Fruit fly (Drosophila melanogaster) whole organism, embryonic: ENCODE measurements around the gene BomT3.

Experiments
- ATbp ChIP-seq: fragments of 200-800 bp; sonication (Bioruptor generic); optimal IDR thresholded peaks from 2 replicates; lab custom pipeline; 2017; ENCODE audit warnings: missing biosample characterization, mild to moderate bottlenecking, missing genetic modification characterization, missing genetic modification reagents
- Bdp1 ChIP-seq: fragments of 200-800 bp; sonication (Bioruptor generic); optimal IDR thresholded peaks from 3 replicates; lab custom pipeline; 2016; ENCODE audit warnings: missing biosample characterization, missing genetic modification characterization
- CG10654 ChIP-seq: fragments of 200-800 bp; sonication (Bioruptor generic); optimal IDR thresholded peaks from 2 replicates; lab custom pipeline; 2016; ENCODE audit warnings: missing biosample characterization, missing genetic modification characterization
- CG10959 ChIP-seq: fragments of 200-800 bp; sonication (Bioruptor generic); IDR thresholded peaks from 2 replicates; pipeline ENCODE4 v1.3.6; 2022; ENCODE audit warnings: missing biosample characterization, missing genetic modification characterization
- CG12071 ChIP-seq: fragments of 200-800 bp; sonication (Bioruptor generic); optimal IDR thresholded peaks from 3 replicates; lab custom pipeline; 2018; ENCODE audit warnings: missing biosample characterization, mild to moderate bottlenecking, missing genetic modification characterization
- CG12104 ChIP-seq: fragments of 200-800 bp; sonication (Bioruptor generic); optimal IDR thresholded peaks from 3 replicates; lab custom pipeline; 2016; ENCODE audit warnings: missing biosample characterization, missing genetic modification characterization
- CG1233 ChIP-seq: fragments of 200-800 bp; sonication (Bioruptor generic); optimal IDR thresholded peaks from 4 replicates; lab custom pipeline; 2018; ENCODE audit warnings: missing biosample characterization, mild to moderate bottlenecking, missing genetic modification characterization
- CG13894 ChIP-seq: fragments of 200-800 bp; sonication (Bioruptor generic); optimal IDR thresholded peaks from 3 replicates; lab custom pipeline; 2018; ENCODE audit warnings: missing biosample characterization, mild to moderate bottlenecking, missing genetic modification characterization, moderate library complexity
- CG15601 ChIP-seq: fragments of 200-800 bp; sonication (Bioruptor generic); optimal IDR thresholded peaks from 3 replicates; lab custom pipeline; 2019; ENCODE audit warnings: missing biosample characterization, mild to moderate bottlenecking, missing genetic modification characterization, moderate library complexity
- CG16863 ChIP-seq: fragments of 200-800 bp; sonication (Bioruptor generic); optimal IDR thresholded peaks from 3 replicates; lab custom pipeline; 2016; ENCODE audit warnings: missing biosample characterization, missing genetic modification characterization
- CG18011 ChIP-seq: fragments of 200-800 bp; sonication (Bioruptor generic); optimal IDR thresholded peaks from 2 replicates; lab custom pipeline; 2017; ENCODE audit warnings: missing biosample characterization, missing genetic modification characterization, mild to moderate bottlenecking, moderate library complexity, missing genotype
- CG18764 ChIP-seq: fragments of 200-800 bp; sonication (Bioruptor generic); optimal IDR thresholded peaks from 3 replicates; lab custom pipeline; 2016; ENCODE audit warnings: missing biosample characterization, missing genetic modification characterization
- CG2129 ChIP-seq: fragments of 200-800 bp; sonication (Bioruptor generic); IDR thresholded peaks from 2 replicates; pipeline ENCODE4 v1.3.6; 2022; ENCODE audit warnings: missing biosample characterization, missing genetic modification characterization; ENCODE audit not compliant: partially characterized antibody
- CG31388 ChIP-seq: fragments of 200-800 bp; sonication (Bioruptor generic); optimal IDR thresholded peaks from 2 replicates; lab custom pipeline; 2016; ENCODE audit warnings: missing biosample characterization, missing genetic modification characterization
- CG42726 ChIP-seq: fragments of 200-800 bp; sonication (Bioruptor generic); IDR thresholded peaks from 2 replicates; pipeline ENCODE4 v1.3.6; 2022; ENCODE audit warnings: missing biosample characterization, missing genetic modification characterization; ENCODE audit not compliant: partially characterized antibody
- CG4282 ChIP-seq: fragments of 200-800 bp; sonication (Bioruptor generic); optimal IDR thresholded peaks from 2 replicates; lab custom pipeline; 2016; ENCODE audit warnings: missing biosample characterization, missing genetic modification characterization
- CG43689 ChIP-seq: fragments of 200-800 bp; sonication (Bioruptor generic); IDR thresholded peaks from 2 replicates; pipeline ENCODE4 v1.3.6; 2022; ENCODE audit warnings: missing biosample characterization, missing genetic modification characterization
- CG4404 ChIP-seq: fragments of 200-800 bp; sonication (Bioruptor generic); IDR thresholded peaks from 2 replicates; pipeline ENCODE4 v1.3.6; 2022; ENCODE audit warnings: missing biosample characterization, missing genetic modification characterization
- CG5953 ChIP-seq: fragments of 200-800 bp; sonication (Bioruptor generic); IDR thresholded peaks from 2 replicates; pipeline ENCODE4 v1.3.6; 2022; ENCODE audit warnings: missing biosample characterization, missing genetic modification characterization
- CG6683 ChIP-seq: fragments of 200-800 bp; sonication (Bioruptor generic); optimal IDR thresholded peaks from 2 replicates; lab custom pipeline; 2017; ENCODE audit warnings: missing biosample characterization, mild to moderate bottlenecking, missing genetic modification characterization, missing genetic modification reagents
- CG7372 ChIP-seq: fragments of 200-800 bp; sonication (Bioruptor generic); IDR thresholded peaks from 2 replicates; pipeline ENCODE4 v1.3.6; 2022; ENCODE audit warnings: missing biosample characterization, missing genetic modification characterization
- CG7556 ChIP-seq: fragments of 200-800 bp; sonication (Bioruptor generic); optimal IDR thresholded peaks from 2 replicates; lab custom pipeline; 2017; ENCODE audit warnings: missing biosample characterization, mild to moderate bottlenecking, missing genetic modification characterization
- CG9797 ChIP-seq: fragments of 200-800 bp; sonication (Bioruptor generic); optimal IDR thresholded peaks from 3 replicates; lab custom pipeline; 2018; ENCODE audit warnings: missing biosample characterization, mild to moderate bottlenecking, missing genetic modification characterization
- CG9932 ChIP-seq: fragments of 200-800 bp; sonication (Bioruptor generic); IDR thresholded peaks from 2 replicates; pipeline ENCODE4 v1.3.6; 2022; ENCODE audit warnings: missing biosample characterization, missing genetic modification characterization
- CHES-1-like ChIP-seq: fragments of 200-800 bp; sonication (Bioruptor generic); optimal IDR thresholded peaks from 2 replicates; lab custom pipeline; 2016; ENCODE audit warnings: missing biosample characterization, missing genetic modification characterization
- D19A ChIP-seq: fragments of 200-800 bp; optimal IDR thresholded peaks from 3 replicates; lab custom pipeline; 2019; ENCODE audit warnings: missing biosample characterization, mild to moderate bottlenecking, missing genetic modification characterization, moderate library complexity
- Hand ChIP-seq: fragments of 200-800 bp; sonication (Bioruptor generic); optimal IDR thresholded peaks from 2 replicates; lab custom pipeline; 2017; ENCODE audit warnings: mild to moderate bottlenecking, missing biosample characterization, missing genetic modification reagents, missing genetic modification characterization
- Hr78 ChIP-seq, 2 experiments: fragments of 200-800 bp in 1 of 2; fragments of >200 bp in 1 of 2; sonication (Bioruptor generic) in 1 of 2; optimal IDR thresholded peaks; 2 replicates each; lab custom pipeline; 2017 to 2019; ENCODE audit warnings: missing biosample characterization in 2 of 2, missing genetic modification characterization in 2 of 2, mild to moderate bottlenecking in 1 of 2, moderate library complexity in 1 of 2
- Lhr ChIP-seq: fragments of 200-800 bp; sonication (Bioruptor generic); optimal IDR thresholded peaks from 3 replicates; lab custom pipeline; 2017; ENCODE audit warnings: mild to moderate bottlenecking, missing biosample characterization, missing genetic modification reagents, missing genetic modification characterization
- Mes4 ChIP-seq: fragments of 200-800 bp; sonication (Bioruptor generic); optimal IDR thresholded peaks from 2 replicates; lab custom pipeline; 2016; ENCODE audit warnings: missing biosample characterization, missing genetic modification characterization
- NK7.1 ChIP-seq: fragments of 200-800 bp; sonication (Bioruptor generic); optimal IDR thresholded peaks from 3 replicates; lab custom pipeline; 2016; ENCODE audit warnings: missing biosample characterization, missing genetic modification characterization
- Rfx ChIP-seq: fragments of 200-800 bp; sonication (Bioruptor generic); IDR thresholded peaks from 2 replicates; pipeline ENCODE4 v1.3.6; 2022; ENCODE audit warnings: missing biosample characterization, missing genetic modification characterization
- abd-A ChIP-seq: fragments of 200-800 bp; sonication (Bioruptor generic); optimal IDR thresholded peaks from 3 replicates; lab custom pipeline; 2019; ENCODE audit warnings: missing biosample characterization, mild to moderate bottlenecking, missing genetic modification characterization, moderate library complexity
- amos ChIP-seq: fragments of 200-800 bp; sonication (Bioruptor generic); IDR thresholded peaks from 2 replicates; pipeline ENCODE4 v1.3.6; 2022; ENCODE audit warnings: missing biosample characterization, missing genetic modification characterization; ENCODE audit not compliant: partially characterized antibody
- br ChIP-seq: fragments of >200 bp; optimal IDR thresholded peaks from 2 replicates; lab custom pipeline; 2017
- cas ChIP-seq: fragments of 200-800 bp; sonication (Bioruptor generic); IDR thresholded peaks from 2 replicates; pipeline ENCODE4 v1.3.6; 2022; ENCODE audit warnings: missing biosample characterization, missing genetic modification characterization
- chinmo ChIP-seq: fragments of 200-800 bp; sonication (Bioruptor generic); IDR thresholded peaks from 4 replicates; pipeline ENCODE4 v1.3.6; 2022; ENCODE audit warnings: missing biosample characterization, missing genetic modification characterization; ENCODE audit not compliant: partially characterized antibody
- fd64A ChIP-seq: fragments of 200-800 bp; sonication (Bioruptor generic); optimal IDR thresholded peaks from 3 replicates; lab custom pipeline; 2018; ENCODE audit warnings: missing biosample characterization, mild to moderate bottlenecking, missing genetic modification characterization
- gem ChIP-seq: fragments of 200-800 bp; sonication (Bioruptor generic); optimal IDR thresholded peaks from 2 replicates; lab custom pipeline; 2019; ENCODE audit warnings: missing biosample characterization, mild to moderate bottlenecking, missing genetic modification characterization, moderate library complexity
- grau ChIP-seq: fragments of 200-800 bp; optimal IDR thresholded peaks from 3 replicates; lab custom pipeline; 2019; ENCODE audit warnings: missing biosample characterization, mild to moderate bottlenecking, missing genetic modification characterization, moderate library complexity
- h ChIP-seq: fragments of >200 bp; optimal IDR thresholded peaks from 2 replicates; lab custom pipeline; 2017
- ind ChIP-seq: fragments of 200-800 bp; sonication (Bioruptor generic); optimal IDR thresholded peaks from 3 replicates; lab custom pipeline; 2016; ENCODE audit warnings: missing biosample characterization, missing genetic modification characterization
- kni ChIP-seq: fragments of 200-800 bp; sonication (Bioruptor generic); optimal IDR thresholded peaks from 3 replicates; lab custom pipeline; 2017; ENCODE audit warnings: mild to moderate bottlenecking, missing biosample characterization, missing genetic modification reagents, missing genetic modification characterization
- run ChIP-seq: fragments of 200-800 bp; sonication (Bioruptor generic); optimal IDR thresholded peaks from 3 replicates; lab custom pipeline; 2018; ENCODE audit warnings: missing biosample characterization, mild to moderate bottlenecking, missing genetic modification characterization
- sens-2 ChIP-seq: fragments of 200-800 bp; sonication (Bioruptor generic); IDR thresholded peaks from 2 replicates; pipeline ENCODE4 v1.3.6; 2022; ENCODE audit warnings: missing biosample characterization, missing genetic modification characterization
- stwl ChIP-seq: fragments of 200-800 bp; sonication (Bioruptor generic); optimal IDR thresholded peaks from 3 replicates; lab custom pipeline; 2018; ENCODE audit warnings: missing biosample characterization, mild to moderate bottlenecking, missing genetic modification characterization, moderate library complexity
- tap ChIP-seq: fragments of 200-800 bp; optimal IDR thresholded peaks from 3 replicates; lab custom pipeline; 2019; ENCODE audit warnings: missing biosample characterization, mild to moderate bottlenecking, missing genetic modification characterization, moderate library complexity
- tgo ChIP-seq: fragments of 200-800 bp; sonication (Bioruptor generic); IDR thresholded peaks from 3 replicates; pipeline ENCODE4 v1.3.6; 2022; ENCODE audit warnings: missing biosample characterization, missing genetic modification characterization
- tup ChIP-seq: fragments of 200-800 bp; sonication (Bioruptor generic); optimal IDR thresholded peaks from 2 replicates; lab custom pipeline; 2016; ENCODE audit warnings: missing biosample characterization, mild to moderate bottlenecking, missing genetic modification characterization, moderate library complexity
- twi ChIP-seq: fragments of 200-800 bp; optimal IDR thresholded peaks from 2 replicates; lab custom pipeline; 2019; ENCODE audit warnings: missing biosample characterization, mild to moderate bottlenecking, missing genetic modification characterization, moderate library complexity

Gene BomT3

dm6 chr3R:22041625-22042282 lies 44.4 kb downstream of the BomT3 start, which contains the start of gene how (continued):
- TF ChIP-seq amos (no peak), CG18764 (no peak), h (no peak), CG10654 (GFP tag; lab: Kevin White, UChicago) (no peak), Bdp1 (no peak), CG31388 (no peak), twi (tag; lab: Kevin White, UChicago) (no peak), CG1233 (no peak), ATbp (no peak), CG13894 (tag; lab: Kevin White, UChicago) (peak; percentile 33), CG9932 (GFP tag; lab: Robert Waterston, UW) (peak; percentile 39; the same call in 1 of the 2 replicates), CG4282 (GFP tag; lab: Kevin White, UChicago) (no peak), Hand (GFP tag; lab: Kevin White, UChicago) (peak; percentile 24), CG18011 (GFP tag; lab: Kevin White, UChicago) (no peak), Lhr (no peak), CG7556 (GFP tag; lab: Kevin White, UChicago) (peak; percentile 2), tup (GFP tag; lab: Kevin White, UChicago) (peak; percentile 2), cas (GFP tag; lab: Robert Waterston, UW) (no peak), CG10959 (GFP tag; lab: Robert Waterston, UW) (no peak), CG16863 (GFP tag; lab: Kevin White, UChicago) (no peak), Hr78 (GFP tag; optimal IDR thresholded peaks at IDR 0.05; lab: Kevin White, UChicago) (no peak), kni (no peak), chinmo (GFP tag; lab: Robert Waterston, UW) (no peak), run (tag; lab: Kevin White, UChicago) (no peak), CG7372 (GFP tag; lab: Robert Waterston, UW) (no peak), ind (GFP tag; lab: Kevin White, UChicago) (peak; percentile 23), D19A (no peak), tap (no peak), CG43689 (no peak), CG2129 (GFP tag; lab: Robert Waterston, UW) (no peak), Rfx (GFP tag; lab: Robert Waterston, UW) (0 out of 2 replicates have a peak, but pooled peaks have one; percentile 12), CG42726 (GFP tag; lab: Robert Waterston, UW) (0 out of 2 replicates have a peak, but pooled peaks have one; percentile 3), CG5953 (GFP tag; lab: Robert Waterston, UW) (no peak), CHES-1-like (no peak), br (lab: Kevin White, UChicago) (no peak), gem (tag; lab: Kevin White, UChicago) (peak; percentile 30), CG12071 (no peak), fd64A (no peak), CG9797 (GFP tag; lab: Kevin White, UChicago) (peak; percentile 18), CG6683 (GFP tag; lab: Kevin White, UChicago) (no peak), CG15601 (tag; lab: Kevin White, UChicago) (no peak), CG4404 (no peak), grau (peak; percentile 6), abd-A (tag; lab: Kevin White, UChicago) (peak; percentile 33), tgo (GFP tag; lab: Robert Waterston, UW) (no peak), NK7.1 (peak; percentile 8), stwl (tag; lab: Kevin White, UChicago) (peak; percentile 45), CG12104 (no peak), Mes4 (GFP tag; lab: Kevin White, UChicago) (no peak), sens-2 (GFP tag; lab: Robert Waterston, UW) (no peak)
